Worm (Caenorhabditis elegans): Measurements from ENCODE around the gene K12H6.4.

- TF ChIP-seq nhr-43 (tag; optimal IDR thresholded peaks at IDR 0.05; ENCODE audit: poor library complexity, severe bottlenecking): no peak
- TF ChIP-seq nfya-1 (tag; optimal IDR thresholded peaks at IDR 0.05; ENCODE audit: insufficient read depth): no peak
- no peak for TF ChIP-seq ama-1 (optimal IDR thresholded peaks at IDR 0.05)
- no peak for TF ChIP-seq snpc-4 (tag; optimal IDR thresholded peaks at IDR 0.05)
- TF ChIP-seq sea-2 (GFP tag; optimal IDR thresholded peaks at IDR 0.05): no peak
- no peak for TF ChIP-seq unc-62 (GFP tag; optimal IDR thresholded peaks at IDR 0.05)
- TF ChIP-seq lsy-12 (tag; optimal IDR thresholded peaks at IDR 0.05): no peak
Observed at ce11 chrII:2797951-2798350, 26.1 kb downstream of the K12H6.4 start.

Data from whole organism, L3 larva.